Fruit fly (Drosophila melanogaster) whole organism, adult: Measurements from ENCODE around the gene Acp29AB.

Source experiments
- CG12768 ChIP-seq: fragments of 200-800 bp; sonication (Bioruptor generic); optimal IDR thresholded peaks from 2 replicates; lab custom pipeline; 2017; ENCODE audit warnings: missing biosample characterization, missing genetic modification characterization, mild to moderate bottlenecking, moderate library complexity, missing genetic modification reagents
- CG14711 ChIP-seq: fragments of 200-800 bp; sonication (Bioruptor generic); optimal IDR thresholded peaks from 2 replicates; lab custom pipeline; 2018; ENCODE audit warnings: missing biosample characterization, mild to moderate bottlenecking, missing genetic modification characterization, moderate library complexity
- CG1620 ChIP-seq: fragments of 200-800 bp; sonication (Bioruptor generic); optimal IDR thresholded peaks from 2 replicates; lab custom pipeline; 2016; ENCODE audit warnings: missing biosample characterization, missing genetic modification characterization
- CG33017 ChIP-seq: fragments of 200-800 bp; sonication (Bioruptor generic); optimal IDR thresholded peaks from 2 replicates; lab custom pipeline; 2018; ENCODE audit warnings: missing biosample characterization, mild to moderate bottlenecking, missing genetic modification characterization, moderate library complexity
- CG5204 ChIP-seq: fragments of 200-800 bp; sonication (Bioruptor generic); optimal IDR thresholded peaks from 2 replicates; lab custom pipeline; 2016; ENCODE audit warnings: missing biosample characterization, missing genetic modification characterization
- CG7045 ChIP-seq: fragments of 200-800 bp; sonication (Bioruptor generic); optimal IDR thresholded peaks from 2 replicates; lab custom pipeline; 2017; ENCODE audit warnings: missing biosample characterization, mild to moderate bottlenecking, missing genetic modification characterization
- CG7101 ChIP-seq: fragments of 200-800 bp; sonication (Bioruptor generic); optimal IDR thresholded peaks from 2 replicates; lab custom pipeline; 2018; ENCODE audit warnings: missing biosample characterization, mild to moderate bottlenecking, missing genetic modification characterization, moderate library complexity
- Crg-1 ChIP-seq: fragments of 200-800 bp; sonication (Bioruptor generic); optimal IDR thresholded peaks from 2 replicates; lab custom pipeline; 2016; ENCODE audit warnings: missing biosample characterization, missing genetic modification characterization
- Hr96 ChIP-seq: fragments of 200-800 bp; sonication (Bioruptor generic); optimal IDR thresholded peaks from 2 replicates; lab custom pipeline; 2016; ENCODE audit warnings: missing biosample characterization, missing genetic modification characterization
- Mnt ChIP-seq: fragments of 200-800 bp; sonication (Bioruptor generic); optimal IDR thresholded peaks from 2 replicates; lab custom pipeline; 2016; ENCODE audit warnings: missing biosample characterization, mild to moderate bottlenecking, missing genetic modification characterization
- cic ChIP-seq: fragments of 200-800 bp; sonication (Bioruptor generic); optimal IDR thresholded peaks from 2 replicates; lab custom pipeline; 2017; ENCODE audit warnings: missing biosample characterization, mild to moderate bottlenecking, missing genetic modification characterization, moderate library complexity
- cnc ChIP-seq, 2 experiments: fragments of >200 bp; optimal IDR thresholded peaks; 2 replicates each; lab custom pipeline; 2017
- tj ChIP-seq: fragments of 200-800 bp; sonication (Bioruptor generic); optimal IDR thresholded peaks from 3 replicates; lab custom pipeline; 2017; ENCODE audit warnings: missing biosample characterization, mild to moderate bottlenecking, missing genetic modification characterization, moderate library complexity
- toe ChIP-seq: fragments of 200-800 bp; sonication (Bioruptor generic); optimal IDR thresholded peaks from 2 replicates; lab custom pipeline; 2016; ENCODE audit warnings: missing biosample characterization, missing genetic modification characterization

dm6 chr2L:8370364-8371326, 22.4 kb downstream of the Acp29AB start, which contains the start of gene CG17292:
- peak; percentile 72 for TF ChIP-seq tj (GFP tag; lab: Kevin White, UChicago)
- peak; percentile 17 for TF ChIP-seq CG14711 (tag; lab: Kevin White, UChicago)
- TF ChIP-seq CG5204 (GFP tag; lab: Kevin White, UChicago) = no peak
- no peak for TF ChIP-seq cnc (optimal IDR thresholded peaks at IDR 0.05; lab: Kevin White, UChicago)
- TF ChIP-seq cic (GFP tag; lab: Kevin White, UChicago) = peak; percentile 90
- peak; percentile 62 for TF ChIP-seq CG33017 (tag; lab: Kevin White, UChicago)
- TF ChIP-seq Mnt = peak; percentile 81
- TF ChIP-seq CG7101 (tag; lab: Kevin White, UChicago) = peak; percentile 65
- no peak for TF ChIP-seq CG7045 (GFP tag; lab: Kevin White, UChicago)
- peak; percentile 62 for TF ChIP-seq toe (GFP tag; lab: Kevin White, UChicago)
- TF ChIP-seq CG1620 (GFP tag; lab: Kevin White, UChicago) = peak; percentile 49
- TF ChIP-seq Crg-1 = peak; percentile 37
- peak; percentile 79 for TF ChIP-seq CG12768 (GFP tag; lab: Kevin White, UChicago)
- TF ChIP-seq Hr96 (GFP tag; lab: Kevin White, UChicago) = no peak
